Worm (Caenorhabditis elegans) whole organism, L4 larva: ENCODE data around the gene Y48B6A.1.

ENCODE experiments used
- F37D6.2 ChIP-seq: sonication (generic microtip); optimal IDR thresholded peaks from 2 replicates; lab custom pipeline; 2016; ENCODE audit warnings: mild to moderate bottlenecking, missing genetic modification characterization, missing compliant biosample characterization
- Y5F2A.4 ChIP-seq: fragments of 200-800 bp; sonication (Bioruptor generic); optimal IDR thresholded peaks from 2 replicates; lab custom pipeline; 2018; ENCODE audit warnings: mild to moderate bottlenecking, missing genetic modification characterization, missing compliant biosample characterization
- Y75B8A.6 ChIP-seq: fragments of 200-800 bp; sonication (Bioruptor generic); IDR thresholded peaks from 2 replicates; pipeline ENCODE4 v1.3.6; 2022; ENCODE audit warnings: missing genetic modification reagents, missing genetic modification characterization, missing compliant biosample characterization
- arid-1 ChIP-seq: fragments of 200-800 bp; sonication (Bioruptor generic); conservative IDR thresholded peaks from 2 replicates; pipeline ENCODE4 v1.3.6; 2022; ENCODE audit warnings: missing genetic modification reagents, missing genetic modification characterization, missing compliant biosample characterization
- ceh-32 ChIP-seq: sonication (generic microtip); optimal IDR thresholded peaks from 2 replicates; lab custom pipeline; 2016; ENCODE audit warnings: mild to moderate bottlenecking, missing genetic modification characterization, missing compliant biosample characterization; ENCODE audit not compliant: poor library complexity
- ctbp-1 ChIP-seq: fragments of 200-800 bp; sonication (Bioruptor generic); IDR thresholded peaks from 2 replicates; pipeline ENCODE4 v1.3.6; 2022; ENCODE audit warnings: missing genetic modification reagents, missing genetic modification characterization, missing compliant biosample characterization
- dmd-9 ChIP-seq: fragments of 200-800 bp; sonication (Bioruptor generic); IDR thresholded peaks from 2 replicates; pipeline ENCODE4 v1.3.6; 2022; ENCODE audit warnings: missing genetic modification reagents, missing genetic modification characterization, missing compliant biosample characterization
- dpl-1 ChIP-seq: fragments of 150-350 bp; optimal IDR thresholded peaks from 2 replicates; lab custom pipeline; 2014; ENCODE audit warnings: missing biosample characterization, missing genetic modification reagents, missing genetic modification characterization
- duxl-1 ChIP-seq: sonication (generic microtip); optimal IDR thresholded peaks from 2 replicates; lab custom pipeline; 2016; ENCODE audit warnings: mild to moderate bottlenecking, missing genetic modification characterization, moderate library complexity, missing compliant biosample characterization; ENCODE audit not compliant: poor library complexity
- egl-43 ChIP-seq: fragments of 200-800 bp; sonication (Bioruptor generic); IDR thresholded peaks from 2 replicates; pipeline ENCODE4 v1.3.6; 2022; ENCODE audit warnings: missing genetic modification reagents, missing genetic modification characterization, missing compliant biosample characterization
- gei-8 ChIP-seq: fragments of 200-800 bp; sonication (Bioruptor generic); optimal IDR thresholded peaks from 2 replicates; lab custom pipeline; 2018; ENCODE audit warnings: mild to moderate bottlenecking, missing genetic modification characterization, missing compliant biosample characterization
- hmg-1.1 ChIP-seq: fragments of 200-800 bp; sonication (Bioruptor generic); IDR thresholded peaks from 2 replicates; pipeline ENCODE4 v1.3.6; 2022; ENCODE audit warnings: missing genetic modification reagents, missing genetic modification characterization, missing compliant biosample characterization
- lim-7 ChIP-seq: fragments of 200-800 bp; sonication (Bioruptor generic); IDR thresholded peaks from 2 replicates; pipeline ENCODE4 v1.3.6; 2022; ENCODE audit warnings: missing genetic modification characterization, missing compliant biosample characterization
- lin-13 ChIP-seq: fragments of 150-350 bp; optimal IDR thresholded peaks from 2 replicates; lab custom pipeline; 2014; ENCODE audit warnings: missing biosample characterization, missing genetic modification reagents, missing genetic modification characterization
- lin-29 ChIP-seq: fragments of 200-800 bp; sonication (Bioruptor generic); IDR thresholded peaks from 2 replicates; pipeline ENCODE4 v1.3.6; 2022; ENCODE audit warnings: missing genetic modification reagents, missing genetic modification characterization, missing compliant biosample characterization
- lin-39 ChIP-seq: fragments of 150-350 bp; optimal IDR thresholded peaks from 2 replicates; lab custom pipeline; 2014; ENCODE audit warnings: missing biosample characterization, missing genetic modification reagents, missing genetic modification characterization
- lir-3 ChIP-seq: sonication (generic microtip); optimal IDR thresholded peaks from 2 replicates; lab custom pipeline; 2016; ENCODE audit warnings: mild to moderate bottlenecking, missing genetic modification characterization, missing compliant biosample characterization
- madf-5 ChIP-seq, 2 experiments: fragments of 200-800 bp; sonication (Bioruptor generic); IDR thresholded peaks; 2 replicates each; pipeline ENCODE4 v1.3.6; 2022; ENCODE audit warnings: missing compliant biosample characterization in 2 of 2, missing genetic modification characterization in 2 of 2
- madf-9 ChIP-seq: fragments of 200-800 bp; sonication (Bioruptor generic); conservative IDR thresholded peaks from 2 replicates; pipeline ENCODE4 v1.3.6; 2022; ENCODE audit warnings: missing genetic modification reagents, missing genetic modification characterization, missing compliant biosample characterization
- mdt-29 ChIP-seq: fragments of 200-800 bp; sonication (Bioruptor generic); IDR thresholded peaks from 2 replicates; pipeline ENCODE4 v1.3.6; 2022; ENCODE audit warnings: missing genetic modification reagents, missing genetic modification characterization, missing compliant biosample characterization
- mes-2 ChIP-seq: sonication (generic microtip); optimal IDR thresholded peaks from 2 replicates; lab custom pipeline; 2016; ENCODE audit warnings: missing genotype, mild to moderate bottlenecking, missing genetic modification characterization, missing compliant biosample characterization; ENCODE audit not compliant: poor library complexity, severe bottlenecking
- mxl-2 ChIP-seq: fragments of 200-800 bp; sonication (Bioruptor generic); conservative IDR thresholded peaks from 2 replicates; pipeline ENCODE4 v1.3.6; 2022; ENCODE audit warnings: missing genetic modification reagents, missing genetic modification characterization, missing compliant biosample characterization
- mxl-3 ChIP-seq: fragments of 200-800 bp; sonication (Bioruptor generic); optimal IDR thresholded peaks from 2 replicates; lab custom pipeline; 2018; ENCODE audit warnings: mild to moderate bottlenecking, missing genetic modification characterization, missing compliant biosample characterization
- nhr-10 ChIP-seq: fragments of 150-350 bp; optimal IDR thresholded peaks from 2 replicates; lab custom pipeline; 2014; ENCODE audit warnings: missing biosample characterization, missing genetic modification characterization
- nhr-102 ChIP-seq: sonication (generic microtip); optimal IDR thresholded peaks from 2 replicates; lab custom pipeline; 2016; ENCODE audit warnings: mild to moderate bottlenecking, missing genetic modification characterization, moderate library complexity, missing compliant biosample characterization
- nhr-111 ChIP-seq: fragments of 200-800 bp; sonication (Bioruptor generic); optimal IDR thresholded peaks from 2 replicates; lab custom pipeline; 2018; ENCODE audit warnings: mild to moderate bottlenecking, missing genetic modification characterization, missing compliant biosample characterization
- nhr-28 ChIP-seq: fragments of 150-350 bp; optimal IDR thresholded peaks from 2 replicates; lab custom pipeline; 2014; ENCODE audit warnings: missing biosample characterization, missing genetic modification characterization
- nhr-77 ChIP-seq: fragments of 150-350 bp; optimal IDR thresholded peaks from 2 replicates; lab custom pipeline; 2014; ENCODE audit warnings: missing biosample characterization, missing genetic modification characterization
- pha-4 ChIP-seq, 2 experiments: fragments of 150-350 bp in 1 of 2; fragments of 200-800 bp in 1 of 2; sonication (Bioruptor generic) in 1 of 2; IDR thresholded peaks in 1 of 2; optimal IDR thresholded peaks in 1 of 2; 2 replicates each; pipeline versions ENCODE4 v1.3.6 to Lab custom; 2014 to 2022; ENCODE audit warnings: missing genetic modification characterization in 2 of 2, missing genetic modification reagents in 2 of 2, missing biosample characterization in 1 of 2, missing compliant biosample characterization in 1 of 2
- pqm-1 ChIP-seq: sonication (generic microtip); optimal IDR thresholded peaks from 2 replicates; lab custom pipeline; 2017; ENCODE audit warnings: missing biosample characterization, missing genetic modification characterization
- rbr-2 ChIP-seq: sonication (generic microtip); optimal IDR thresholded peaks from 2 replicates; lab custom pipeline; 2016; ENCODE audit warnings: missing genotype, missing genetic modification characterization, missing compliant biosample characterization
- sdz-12 ChIP-seq: fragments of 200-800 bp; sonication (Bioruptor generic); optimal IDR thresholded peaks from 2 replicates; lab custom pipeline; 2018; ENCODE audit warnings: mild to moderate bottlenecking, missing genetic modification characterization, missing compliant biosample characterization
- set-16 ChIP-seq: fragments of 200-800 bp; sonication (Bioruptor generic); IDR thresholded peaks from 2 replicates; pipeline ENCODE4 v1.3.6; 2022; ENCODE audit warnings: missing genetic modification reagents, missing genetic modification characterization, missing compliant biosample characterization
- snpc-1.2 ChIP-seq: fragments of 200-800 bp; sonication (Bioruptor generic); IDR thresholded peaks from 2 replicates; pipeline ENCODE4 v1.3.6; 2022; ENCODE audit warnings: missing genetic modification reagents, missing genetic modification characterization, missing compliant biosample characterization
- unc-130 ChIP-seq: sonication (generic microtip); optimal IDR thresholded peaks from 2 replicates; lab custom pipeline; 2016; ENCODE audit warnings: missing genetic modification reagents, missing genetic modification characterization, missing compliant biosample characterization
- unc-62 ChIP-seq, 3 experiments: fragments of 150-350 bp in 1 of 3; sonication (generic microtip); optimal IDR thresholded peaks in 2 of 3; peaks in 1 of 3; 1 replicate in 1 of 3; 2 replicates in 2 of 3; lab custom pipeline; 2014 to 2017; ENCODE audit warnings: missing biosample characterization in 3 of 3, missing genetic modification characterization in 3 of 3, missing genetic modification reagents in 3 of 3, missing genotype in 1 of 3
- vab-7 ChIP-seq: fragments of 200-800 bp; sonication (Bioruptor generic); IDR thresholded peaks from 2 replicates; pipeline ENCODE4 v1.3.6; 2022; ENCODE audit warnings: missing genetic modification reagents, missing genetic modification characterization, missing compliant biosample characterization
- zip-2 ChIP-seq: fragments of 150-350 bp; optimal IDR thresholded peaks from 2 replicates; lab custom pipeline; 2014; ENCODE audit warnings: missing biosample characterization, missing genetic modification characterization

The Y48B6A.1 gene

ce11 chrII:14155259-14156023 lies 1.3 kb upstream of the Y48B6A.1 start, which contains the start of the genes rpl-43 and xrn-2 (continued):
- TF ChIP-seq gei-8 (GFP tag; lab: Kevin White, UChicago) = peak; percentile 42
- TF ChIP-seq ctbp-1 (GFP tag; lab: Robert Waterston, UW) = peak; percentile 50; the same call in 1 of the 2 replicates
- TF ChIP-seq mdt-29 (GFP tag; lab: Robert Waterston, UW) = no peak
- no peak for TF ChIP-seq ceh-32 (tag; lab: Kevin White, UChicago)
- no peak for TF ChIP-seq dmd-9 (GFP tag; lab: Robert Waterston, UW)
- TF ChIP-seq, all 104 proteins: peak for 24

- peak in 1 of 2 experiments; percentile 39 for TF ChIP-seq unc-62 (GFP tag; optimal IDR thresholded peaks at IDR 0.05 in 1 of 2; lab: Kevin White, UChicago)
- TF ChIP-seq unc-62 (tag; optimal IDR thresholded peaks at IDR 0.05; lab: Kevin White, UChicago) = no peak
- TF ChIP-seq lin-13 (GFP tag; lab: Kevin White, UChicago) = no peak
- TF ChIP-seq egl-43 (GFP tag; lab: Robert Waterston, UW) = 0 out of 2 replicates have a peak, but pooled peaks have one; percentile 11
- peak; percentile 89 for TF ChIP-seq set-16 (GFP tag; lab: Robert Waterston, UW)
- TF ChIP-seq unc-130 (GFP tag; lab: Kevin White, UChicago) = no peak
Observed at ce11 chrII:14152274-14152673, 1.9 kb downstream of the Y48B6A.1 start.

ce11 chrII:14150031-14150430 lies 4.1 kb downstream of the Y48B6A.1 start, which contains the start of gene W03H9.1:
Gene W03H9.1 (minus strand): TSS chrII:14150131.
- no peak for TF ChIP-seq nhr-111 (GFP tag; lab: Kevin White, UChicago)
- no peak for TF ChIP-seq set-16 (GFP tag; lab: Robert Waterston, UW)
- TF ChIP-seq lin-13 (GFP tag; lab: Kevin White, UChicago) = no peak
- TF ChIP-seq Y75B8A.6 (GFP tag; lab: Robert Waterston, UW) = no peak
- TF ChIP-seq mxl-2 (GFP tag; lab: Robert Waterston, UW) = no peak
- no peak for TF ChIP-seq lim-7 (GFP tag; lab: Robert Waterston, UW)
- no peak for TF ChIP-seq lin-39 (tag; lab: Kevin White, UChicago)
- TF ChIP-seq, all 104 proteins: peak for 0

ce11 chrII:14143838-14144268 lies 10.3 kb downstream of the Y48B6A.1 start, which contains the start of gene W03H9.2:
Gene W03H9.2 (minus strand): TSS chrII:14143869.
- TF ChIP-seq duxl-1 (tag; lab: Kevin White, UChicago) (peak; percentile 25), lin-13 (GFP tag; lab: Kevin White, UChicago) (peak; percentile 18), madf-9 (GFP tag; lab: Robert Waterston, UW) (peak; percentile 50; the same call in 1 of the 2 replicates), Y5F2A.4 (GFP tag; lab: Kevin White, UChicago) (no peak), mes-2 (peak; percentile 95), ctbp-1 (GFP tag; lab: Robert Waterston, UW) (0 out of 2 replicates have a peak, but pooled peaks have one; percentile 40), lin-29 (GFP tag; lab: Robert Waterston, UW) (no peak), dpl-1 (GFP tag; lab: Kevin White, UChicago) (peak; percentile 81), madf-5 (GFP tag; IDR thresholded peaks at IDR 0.05; lab: Robert Waterston, UW) (no peak), lir-3 (tag; lab: Kevin White, UChicago) (peak; percentile 41), zip-2 (tag; lab: Kevin White, UChicago) (no peak), hmg-1.1 (GFP tag; lab: Robert Waterston, UW) (peak; percentile 85), nhr-102 (tag; lab: Kevin White, UChicago) (peak; percentile 36), sdz-12 (GFP tag; lab: Kevin White, UChicago) (peak; percentile 62), snpc-1.2 (GFP tag; lab: Robert Waterston, UW) (no peak), pqm-1 (tag; lab: Kevin White, UChicago) (no peak), vab-7 (GFP tag; lab: Robert Waterston, UW) (peak; percentile 53; the same call in 1 of the 2 replicates), unc-62 (GFP tag; optimal IDR thresholded peaks at IDR 0.05 in 1 of 2; lab: Kevin White, UChicago) (no peak), unc-62 (tag; optimal IDR thresholded peaks at IDR 0.05; lab: Kevin White, UChicago) (no peak), nhr-10 (tag; lab: Kevin White, UChicago) (no peak), mxl-3 (GFP tag; lab: Kevin White, UChicago) (peak; percentile 44), nhr-111 (GFP tag; lab: Kevin White, UChicago) (peak; percentile 35), arid-1 (GFP tag; lab: Robert Waterston, UW) (0 out of 2 replicates have a peak, but pooled peaks have one; percentile 9), rbr-2 (tag; lab: Kevin White, UChicago) (peak; percentile 65), pha-4 (GFP tag; IDR thresholded peaks at IDR 0.05; lab: Robert Waterston, UW) (peak; percentile 58; the same call in 1 of the 2 replicates), pha-4 (tag; optimal IDR thresholded peaks at IDR 0.05; lab: Kevin White, UChicago) (no peak), nhr-77 (tag; lab: Kevin White, UChicago) (peak; percentile 75), unc-130 (GFP tag; lab: Kevin White, UChicago) (peak; percentile 58), nhr-28 (peak; percentile 15), F37D6.2 (tag; lab: Kevin White, UChicago) (peak; percentile 59)
